Worm (Caenorhabditis elegans) whole organism, L2 larva: ENCODE data around the gene R10H1.1.

Source experiments
- C34F6.9 ChIP-seq: fragments of 150-350 bp; optimal IDR thresholded peaks from 2 replicates; lab custom pipeline; 2014; ENCODE audit warnings: missing biosample characterization, missing genetic modification characterization
- F13H6.1 ChIP-seq: sonication (generic microtip); optimal IDR thresholded peaks from 2 replicates; lab custom pipeline; 2016; ENCODE audit warnings: missing genetic modification characterization, missing compliant biosample characterization
- R02D3.7 ChIP-seq: fragments of 150-350 bp; optimal IDR thresholded peaks from 2 replicates; lab custom pipeline; 2014; ENCODE audit warnings: missing biosample characterization, missing genetic modification characterization
- Y55F3AM.14 ChIP-seq: fragments of 200-800 bp; sonication (Bioruptor generic); optimal IDR thresholded peaks from 2 replicates; lab custom pipeline; 2018; ENCODE audit warnings: mild to moderate bottlenecking, missing genetic modification characterization, missing compliant biosample characterization
- ZK546.5 ChIP-seq: sonication (generic microtip); optimal IDR thresholded peaks from 2 replicates; lab custom pipeline; 2017; ENCODE audit warnings: missing biosample characterization, missing genetic modification characterization
- alr-1 ChIP-seq: fragments of 150-350 bp; optimal IDR thresholded peaks from 2 replicates; lab custom pipeline; 2014; ENCODE audit warnings: missing biosample characterization, missing genetic modification characterization
- aly-2 ChIP-seq: fragments of 150-350 bp; optimal IDR thresholded peaks from 2 replicates; lab custom pipeline; 2014; ENCODE audit warnings: missing biosample characterization, missing genetic modification characterization
- ama-1 ChIP-seq: fragments of 150-350 bp; optimal IDR thresholded peaks from 2 replicates; lab custom pipeline; 2018; ENCODE audit warnings: inconsistent platforms
- blmp-1 ChIP-seq: sonication (generic microtip); optimal IDR thresholded peaks from 2 replicates; lab custom pipeline; 2017; ENCODE audit warnings: missing genetic modification characterization, mild to moderate bottlenecking, missing compliant biosample characterization, antibody characterized with exemption, moderate library complexity; ENCODE audit not compliant: insufficient read depth
- ceh-16 ChIP-seq: fragments of 150-350 bp; optimal IDR thresholded peaks from 2 replicates; lab custom pipeline; 2014; ENCODE audit warnings: missing biosample characterization, missing genetic modification characterization
- ceh-82 ChIP-seq: fragments of 150-350 bp; optimal IDR thresholded peaks from 2 replicates; lab custom pipeline; 2014; ENCODE audit warnings: missing biosample characterization, missing genetic modification characterization
- crh-2 ChIP-seq: sonication (generic microtip); optimal IDR thresholded peaks from 2 replicates; lab custom pipeline; 2017; ENCODE audit warnings: missing biosample characterization, missing genetic modification characterization
- dmd-4 ChIP-seq: sonication (generic microtip); optimal IDR thresholded peaks from 2 replicates; lab custom pipeline; 2017; ENCODE audit warnings: missing biosample characterization, missing genetic modification characterization
- egl-27 ChIP-seq: sonication (generic microtip); optimal IDR thresholded peaks from 3 replicates; lab custom pipeline; 2017; ENCODE audit warnings: missing biosample characterization, missing genetic modification reagents, missing genetic modification characterization
- elt-1 ChIP-seq: fragments of 150-350 bp; optimal IDR thresholded peaks from 2 replicates; lab custom pipeline; 2014; ENCODE audit warnings: missing biosample characterization, missing genetic modification characterization
- elt-3 ChIP-seq: sonication (generic microtip); optimal IDR thresholded peaks from 2 replicates; lab custom pipeline; 2017; ENCODE audit warnings: missing biosample characterization, missing genetic modification characterization
- fos-1 ChIP-seq: fragments of 150-350 bp; optimal IDR thresholded peaks from 2 replicates; lab custom pipeline; 2014; ENCODE audit warnings: missing biosample characterization, missing genetic modification characterization
- gmeb-1 ChIP-seq: fragments of 150-350 bp; optimal IDR thresholded peaks from 2 replicates; lab custom pipeline; 2014; ENCODE audit warnings: missing biosample characterization, missing genetic modification characterization
- lin-11 ChIP-seq: fragments of 150-350 bp; sonication (generic microtip); optimal IDR thresholded peaks from 2 replicates; lab custom pipeline; 2014; ENCODE audit warnings: missing biosample characterization, missing genetic modification characterization, inconsistent platforms, mixed read lengths
- lin-13 ChIP-seq: fragments of 150-350 bp; optimal IDR thresholded peaks from 2 replicates; lab custom pipeline; 2014; ENCODE audit warnings: missing biosample characterization, missing genetic modification reagents, missing genetic modification characterization
- lin-39 ChIP-seq: fragments of 150-350 bp; optimal IDR thresholded peaks from 2 replicates; lab custom pipeline; 2014; ENCODE audit warnings: missing biosample characterization, missing genetic modification reagents, missing genetic modification characterization
- lsy-2 ChIP-seq, 2 experiments: fragments of 150-350 bp in 1 of 2; sonication (generic microtip) in 1 of 2; optimal IDR thresholded peaks; 2 replicates each; lab custom pipeline; 2014 to 2017; ENCODE audit warnings: missing biosample characterization in 2 of 2, missing genetic modification characterization in 2 of 2
- mbf-1 ChIP-seq: sonication (generic microtip); optimal IDR thresholded peaks from 2 replicates; lab custom pipeline; 2017; ENCODE audit warnings: missing biosample characterization, missing genetic modification characterization
- mdl-1 ChIP-seq, 2 experiments: fragments of 150-350 bp in 1 of 2; sonication (generic microtip) in 1 of 2; optimal IDR thresholded peaks; 2 replicates each; lab custom pipeline; 2017; ENCODE audit warnings: missing biosample characterization in 2 of 2, missing genetic modification characterization in 2 of 2
- nhr-10 ChIP-seq: sonication (generic microtip); optimal IDR thresholded peaks from 2 replicates; lab custom pipeline; 2017; ENCODE audit warnings: missing biosample characterization, missing genetic modification characterization
- nhr-11 ChIP-seq: fragments of 150-350 bp; optimal IDR thresholded peaks from 2 replicates; lab custom pipeline; 2014; ENCODE audit warnings: missing biosample characterization, missing genetic modification characterization
- nhr-12 ChIP-seq: fragments of 150-350 bp; optimal IDR thresholded peaks from 2 replicates; lab custom pipeline; 2014; ENCODE audit warnings: missing biosample characterization, missing genetic modification characterization
- nhr-129 ChIP-seq: fragments of 150-350 bp; optimal IDR thresholded peaks from 2 replicates; lab custom pipeline; 2014; ENCODE audit warnings: missing biosample characterization, missing genetic modification characterization
- nhr-21 ChIP-seq: fragments of 150-350 bp; optimal IDR thresholded peaks from 2 replicates; lab custom pipeline; 2014; ENCODE audit warnings: missing biosample characterization, missing genetic modification characterization
- nhr-23 ChIP-seq: fragments of 150-350 bp; optimal IDR thresholded peaks from 2 replicates; lab custom pipeline; 2014; ENCODE audit warnings: missing biosample characterization, missing genetic modification reagents, missing genetic modification characterization
- nhr-237 ChIP-seq: fragments of 150-350 bp; optimal IDR thresholded peaks from 2 replicates; lab custom pipeline; 2014; ENCODE audit warnings: missing biosample characterization, missing genetic modification characterization
- nhr-77 ChIP-seq: fragments of 150-350 bp; optimal IDR thresholded peaks from 2 replicates; lab custom pipeline; 2014; ENCODE audit warnings: missing biosample characterization, missing genetic modification characterization
- sem-4 ChIP-seq: fragments of 150-350 bp; optimal IDR thresholded peaks from 2 replicates; lab custom pipeline; 2014; ENCODE audit warnings: missing biosample characterization, missing genetic modification reagents, missing genetic modification characterization
- skn-1 ChIP-seq: sonication (generic microtip); optimal IDR thresholded peaks from 2 replicates; lab custom pipeline; 2017; ENCODE audit warnings: missing biosample characterization, missing genetic modification characterization
- sma-3 ChIP-seq: sonication (generic microtip); optimal IDR thresholded peaks from 2 replicates; lab custom pipeline; 2016; ENCODE audit warnings: missing genetic modification reagents, missing genetic modification characterization, missing compliant biosample characterization
- sma-9 ChIP-seq, 2 experiments: fragments of 150-350 bp in 1 of 2; sonication (generic microtip) in 1 of 2; optimal IDR thresholded peaks; 2 replicates each; lab custom pipeline; 2014 to 2016; ENCODE audit warnings: missing genetic modification characterization in 2 of 2, mild to moderate bottlenecking in 1 of 2, missing biosample characterization in 1 of 2, missing compliant biosample characterization in 1 of 2, missing genetic modification reagents in 1 of 2, moderate library complexity in 1 of 2
- unc-55 ChIP-seq: fragments of 150-350 bp; sonication (generic microtip); optimal IDR thresholded peaks from 3 replicates; lab custom pipeline; 2014; ENCODE audit warnings: missing biosample characterization, missing genetic modification reagents, missing genetic modification characterization
- unc-62 ChIP-seq: fragments of 150-350 bp; optimal IDR thresholded peaks from 2 replicates; lab custom pipeline; 2014; ENCODE audit warnings: missing biosample characterization, missing genetic modification reagents, missing genetic modification characterization
- ztf-11 ChIP-seq: sonication (generic microtip); optimal IDR thresholded peaks from 2 replicates; lab custom pipeline; 2017; ENCODE audit warnings: missing biosample characterization, missing genetic modification characterization

Gene R10H1.1

ce11 chrII:7534369-7534768 is 40.1 kb downstream of the R10H1.1 start, which contains the start of gene wrt-10:
Gene wrt-10, minus strand, starts transcription at chrII:7534563.
- TF ChIP-seq nhr-23 (tag; lab: Kevin White, UChicago) (no peak), nhr-12 (tag; lab: Kevin White, UChicago) (no peak), nhr-11 (tag; lab: Kevin White, UChicago) (no peak), ceh-82 (tag; lab: Kevin White, UChicago) (no peak), ceh-16 (peak; percentile 44), elt-1 (tag; lab: Kevin White, UChicago) (peak; percentile 53), sma-9 (GFP tag; optimal IDR thresholded peaks at IDR 0.05; lab: Kevin White, UChicago) (peak; percentile 23), sma-9 (tag; optimal IDR thresholded peaks at IDR 0.05; lab: Kevin White, UChicago) (no peak), ama-1 (lab: Kevin White, UChicago) (no peak), nhr-77 (tag; lab: Kevin White, UChicago) (no peak), dmd-4 (tag; lab: Kevin White, UChicago) (no peak)

DNA sequence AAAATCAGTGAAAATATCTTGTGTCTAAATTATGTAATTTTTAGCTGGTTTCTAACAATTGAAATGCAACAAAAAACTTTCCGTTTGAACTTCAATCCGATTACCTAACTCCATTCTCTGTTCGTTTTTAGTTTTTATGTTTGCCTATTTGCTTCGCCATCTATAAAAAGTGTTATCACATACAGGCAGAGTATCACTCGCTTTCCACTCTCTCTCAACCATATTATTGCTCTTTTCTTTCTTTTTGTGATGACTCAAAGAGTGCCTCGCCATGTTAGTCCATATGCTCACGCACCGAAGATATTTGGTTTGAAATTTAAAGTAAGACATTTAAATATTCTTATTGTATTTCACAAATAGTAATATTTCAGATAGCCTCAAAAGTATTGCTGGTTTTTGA is 40.7 kb downstream of the R10H1.1 start, which contains the start of gene ZK1290.13:
Gene ZK1290.13 (plus strand): TSS at position 73 of the 400 bp plus-strand sequence.
- TF ChIP-seq lin-13 (GFP tag; lab: Kevin White, UChicago) (no peak), crh-2 (peak; percentile 14), fos-1 (tag; lab: Kevin White, UChicago) (peak; percentile 70)

- TF ChIP-seq F13H6.1 (tag; lab: Kevin White, UChicago) (no peak), unc-55 (GFP tag; lab: Kevin White, UChicago) (peak; percentile 59), sma-9 (GFP tag; optimal IDR thresholded peaks at IDR 0.05; lab: Kevin White, UChicago) (peak; percentile 62), sma-9 (tag; optimal IDR thresholded peaks at IDR 0.05; lab: Kevin White, UChicago) (no peak), mdl-1 (tag; optimal IDR thresholded peaks at IDR 0.05; lab: Kevin White, UChicago) (no peak), lin-13 (GFP tag; lab: Kevin White, UChicago) (peak; percentile 32), blmp-1 (tag; lab: Kevin White, UChicago) (no peak), skn-1 (no peak), nhr-129 (peak; percentile 45), nhr-23 (tag; lab: Kevin White, UChicago) (no peak), elt-3 (tag; lab: Kevin White, UChicago) (no peak), dmd-4 (tag; lab: Kevin White, UChicago) (no peak), lin-39 (tag; lab: Kevin White, UChicago) (no peak), alr-1 (tag; lab: Kevin White, UChicago) (no peak), R02D3.7 (tag; lab: Kevin White, UChicago) (no peak), sma-3 (GFP tag; lab: Kevin White, UChicago) (peak; percentile 18), nhr-21 (tag; lab: Kevin White, UChicago) (no peak), ZK546.5 (no peak), ceh-16 (no peak), fos-1 (tag; lab: Kevin White, UChicago) (no peak), C34F6.9 (tag; lab: Kevin White, UChicago) (peak; percentile 70), gmeb-1 (tag; lab: Kevin White, UChicago) (peak; percentile 27), mbf-1 (no peak), sem-4 (tag; lab: Kevin White, UChicago) (no peak), nhr-10 (tag; lab: Kevin White, UChicago) (no peak), ceh-82 (tag; lab: Kevin White, UChicago) (no peak), unc-62 (GFP tag; lab: Kevin White, UChicago) (no peak), ama-1 (lab: Kevin White, UChicago) (no peak), ztf-11 (tag; lab: Kevin White, UChicago) (no peak), nhr-237 (tag; lab: Kevin White, UChicago) (no peak), crh-2 (peak; percentile 36), aly-2 (tag; lab: Kevin White, UChicago) (no peak), lsy-2 (tag; optimal IDR thresholded peaks at IDR 0.05; lab: Kevin White, UChicago) (peak; percentile 3 to 95), Y55F3AM.14 (GFP tag; lab: Kevin White, UChicago) (no peak), lin-11 (tag; lab: Kevin White, UChicago) (no peak), egl-27 (tag; lab: Kevin White, UChicago) (no peak)
Observed at ce11 chrII:7537603-7538230, 43.5 kb downstream of the R10H1.1 start, which contains the start of gene nfi-1. Gene nfi-1, plus strand, starts transcription at chrII:7538180.
